Worm (Caenorhabditis elegans) whole organism, mixed stage, embryonic: Measurements from ENCODE around the gene F36A4.2.

Experiments
- ces-1 ChIP-seq: fragments of 150-350 bp; optimal IDR thresholded peaks from 2 replicates; lab custom pipeline; 2014; ENCODE audit warnings: missing biosample characterization, missing genetic modification reagents, missing genetic modification characterization
- cnd-1 ChIP-seq: fragments of 200-800 bp; sonication (Bioruptor generic); optimal IDR thresholded peaks from 2 replicates; lab custom pipeline; 2018; ENCODE audit warnings: mild to moderate bottlenecking, missing genetic modification characterization, missing compliant biosample characterization
- nhr-12 ChIP-seq: fragments of 150-350 bp; optimal IDR thresholded peaks from 2 replicates; lab custom pipeline; 2014; ENCODE audit warnings: missing biosample characterization, missing genetic modification characterization
- nhr-237 ChIP-seq: fragments of 150-350 bp; optimal IDR thresholded peaks from 2 replicates; lab custom pipeline; 2014; ENCODE audit warnings: missing biosample characterization, missing genetic modification characterization
- pha-4 ChIP-seq: fragments of 150-350 bp; optimal IDR thresholded peaks from 2 replicates; lab custom pipeline; 2018; ENCODE audit warnings: missing biosample characterization, missing genetic modification reagents, missing genetic modification characterization
- tbx-8 ChIP-seq: fragments of 200-800 bp; sonication (Bioruptor generic); optimal IDR thresholded peaks from 2 replicates; lab custom pipeline; 2018; ENCODE audit warnings: mild to moderate bottlenecking, missing genetic modification characterization, moderate library complexity, missing compliant biosample characterization

ce11 chrIV:4244510-4244909 is 26.5 kb upstream of the F36A4.2 start, which contains the start of gene col-34:
- TF ChIP-seq pha-4: no peak
- no peak for TF ChIP-seq ces-1
- TF ChIP-seq nhr-237 (tag; lab: Kevin White, UChicago): no peak
- no peak for TF ChIP-seq cnd-1 (tag; lab: Kevin White, UChicago)
- no peak for TF ChIP-seq tbx-8 (GFP tag; lab: Kevin White, UChicago)
- no peak for TF ChIP-seq nhr-12
